Fruit fly (Drosophila melanogaster): ENCODE measurements around the gene CG6324.
A peak's percentile ranks its signal among the peaks of the same experiment; 100 is the strongest.

Gene CG6324

dm6 chrX:15443502-15443901 lies 32.4 kb upstream of the CG6324 start:
- peak; percentile 92 for TF ChIP-seq Deaf1 (tag; optimal IDR thresholded peaks at IDR 0.05)
- TF ChIP-seq crol (GFP tag; IDR thresholded peaks at IDR 0.05): peak; percentile 89
- peak; percentile 16 for TF ChIP-seq cg (GFP tag; optimal IDR thresholded peaks at IDR 0.05)
- peak; percentile 90 for TF ChIP-seq abd-A (tag; optimal IDR thresholded peaks at IDR 0.05)
- TF ChIP-seq vfl (GFP tag; optimal IDR thresholded peaks at IDR 0.05): no peak
- no peak for TF ChIP-seq Lhr (GFP tag; optimal IDR thresholded peaks at IDR 0.05)
- TF ChIP-seq D19A (tag; optimal IDR thresholded peaks at IDR 0.05): no peak
- no peak for TF ChIP-seq CG34376 (GFP tag; optimal IDR thresholded peaks at IDR 0.05)
- TF ChIP-seq CG8281 (tag; optimal IDR thresholded peaks at IDR 0.05): no peak
- TF ChIP-seq CG12071 (GFP tag; optimal IDR thresholded peaks at IDR 0.05): peak; percentile 25
- TF ChIP-seq D19B (GFP tag; optimal IDR thresholded peaks at IDR 0.05): no peak
- no peak for TF ChIP-seq CG2202 (tag; optimal IDR thresholded peaks at IDR 0.05)
- TF ChIP-seq CG13894 (tag; optimal IDR thresholded peaks at IDR 0.05): peak; percentile 48

DNA sequence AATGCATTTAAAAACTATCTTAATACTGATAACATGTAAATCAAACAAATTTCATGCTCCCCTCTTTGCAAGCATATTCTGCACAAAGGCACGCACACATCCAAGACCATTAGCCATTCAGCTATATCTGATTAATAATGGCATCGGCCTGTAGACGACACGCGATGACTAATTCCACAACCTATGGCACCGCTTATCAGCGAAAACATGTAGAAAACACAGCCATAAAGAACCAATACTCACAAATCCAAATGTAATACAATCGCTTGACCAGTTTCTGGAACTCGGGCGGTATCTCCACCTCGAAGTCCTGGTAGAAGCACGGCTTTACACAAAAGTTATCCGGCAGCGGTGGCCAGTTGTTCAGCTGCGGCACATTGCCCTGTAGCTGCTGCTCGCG lies 27.8 kb upstream of the CG6324 start:
- TF ChIP-seq CG1832 (GFP tag; optimal IDR thresholded peaks at IDR 0.05): no peak
- no peak for TF ChIP-seq Med (GFP tag)
- TF ChIP-seq lab (GFP tag; optimal IDR thresholded peaks at IDR 0.05): no peak
- no peak for TF ChIP-seq pfk (GFP tag; optimal IDR thresholded peaks at IDR 0.05)
- TF ChIP-seq CG31441 (GFP tag; IDR thresholded peaks at IDR 0.05): no peak
- no peak for TF ChIP-seq bcd (GFP tag; optimal IDR thresholded peaks at IDR 0.05)
- no peak for TF ChIP-seq CG3995 (GFP tag; optimal IDR thresholded peaks at IDR 0.05)
- no peak for TF ChIP-seq CG13296 (GFP tag; optimal IDR thresholded peaks at IDR 0.05)
- no peak for TF ChIP-seq CG4404 (GFP tag; IDR thresholded peaks at IDR 0.05)
- no peak for TF ChIP-seq CG6254 (GFP tag; optimal IDR thresholded peaks at IDR 0.05)
- no peak for TF ChIP-seq CoRest (tag; optimal IDR thresholded peaks at IDR 0.05)
- TF ChIP-seq CG18011 (GFP tag; optimal IDR thresholded peaks at IDR 0.05): no peak
- no peak for TF ChIP-seq CG17802 (tag; optimal IDR thresholded peaks at IDR 0.05)
- TF ChIP-seq CG17829 (tag; optimal IDR thresholded peaks at IDR 0.05): no peak
- no peak for TF ChIP-seq Usf (GFP tag; optimal IDR thresholded peaks at IDR 0.05)
- no peak for TF ChIP-seq Spps (tag; optimal IDR thresholded peaks at IDR 0.05)
- TF ChIP-seq CG7271 (tag; optimal IDR thresholded peaks at IDR 0.05): no peak
- no peak for TF ChIP-seq Optix (GFP tag; IDR thresholded peaks at IDR 0.05)
- no peak for TF ChIP-seq br (optimal IDR thresholded peaks at IDR 0.05)
- no peak for TF ChIP-seq chn (GFP tag; optimal IDR thresholded peaks at IDR 0.05)

- TF ChIP-seq CG11398 (GFP tag; optimal IDR thresholded peaks at IDR 0.05) (no peak), klu (GFP tag; IDR thresholded peaks at IDR 0.05) (no peak), CG2120 (GFP tag; optimal IDR thresholded peaks at IDR 0.05) (peak; percentile 22), CG17361 (GFP tag; IDR thresholded peaks at IDR 0.05) (no peak), Hr51 (GFP tag; optimal IDR thresholded peaks at IDR 0.05) (no peak), stc (GFP tag; IDR thresholded peaks at IDR 0.05) (no peak), scrt (GFP tag; optimal IDR thresholded peaks at IDR 0.05) (no peak), hbn (GFP tag; IDR thresholded peaks at IDR 0.05; ENCODE audit: partially characterized antibody) (no peak), CHES-1-like (GFP tag; optimal IDR thresholded peaks at IDR 0.05) (no peak), Stat92E (GFP tag; optimal IDR thresholded peaks at IDR 0.05) (no peak), CG13775 (GFP tag; optimal IDR thresholded peaks at IDR 0.05) (no peak), Fer1 (GFP tag; optimal IDR thresholded peaks at IDR 0.05) (no peak), lmd (GFP tag; IDR thresholded peaks at IDR 0.05) (no peak), CG3995 (GFP tag; optimal IDR thresholded peaks at IDR 0.05) (no peak), seq (GFP tag; IDR thresholded peaks at IDR 0.05) (no peak), CG7556 (GFP tag; optimal IDR thresholded peaks at IDR 0.05) (no peak), phol (tag; optimal IDR thresholded peaks at IDR 0.05) (no peak), CG8388 (GFP tag; optimal IDR thresholded peaks at IDR 0.05) (no peak), kay (GFP tag; optimal IDR thresholded peaks at IDR 0.05) (no peak)
Observed at dm6 chrX:15448809-15449208, 27.1 kb upstream of the CG6324 start.
